Worm (Caenorhabditis elegans): Measurements from ENCODE around the gene F08F1.3.

- TF ChIP-seq hlh-12 (tag; optimal IDR thresholded peaks at IDR 0.05) (no peak), ama-1 (optimal IDR thresholded peaks at IDR 0.05) (no peak), ama-1 (GFP tag; optimal IDR thresholded peaks at IDR 0.05) (no peak), Y56A3A.18 (GFP tag; IDR thresholded peaks at IDR 0.05) (no peak), snpc-3.4 (tag; optimal IDR thresholded peaks at IDR 0.05) (no peak), attf-5 (GFP tag; optimal IDR thresholded peaks at IDR 0.05) (no peak), nhr-27 (tag; optimal IDR thresholded peaks at IDR 0.05) (no peak), Y67H2A.10 (GFP tag; conservative IDR thresholded peaks at IDR 0.05) (no peak), hmg-1.2 (GFP tag; IDR thresholded peaks at IDR 0.05) (no peak), athp-1 (tag; optimal IDR thresholded peaks at IDR 0.05) (no peak), unc-130 (GFP tag; optimal IDR thresholded peaks at IDR 0.05) (no peak), dpl-1 (GFP tag; optimal IDR thresholded peaks at IDR 0.05) (no peak), madf-8 (GFP tag; conservative IDR thresholded peaks at IDR 0.05) (no peak)
These were observed 35.3 kb downstream of the F08F1.3 start for ce11 chrX:8463889-8464444.
